Worm (Caenorhabditis elegans) whole organism, L4 larva: ENCODE measurements around the gene pcm-1.

ENCODE experiments used
- F10B5.3 ChIP-seq: sonication (generic microtip); optimal IDR thresholded peaks from 2 replicates; lab custom pipeline; 2016; ENCODE audit warnings: mild to moderate bottlenecking, missing genetic modification characterization, missing compliant biosample characterization
- F37D6.2 ChIP-seq: sonication (generic microtip); optimal IDR thresholded peaks from 2 replicates; lab custom pipeline; 2016; ENCODE audit warnings: mild to moderate bottlenecking, missing genetic modification characterization, missing compliant biosample characterization
- R02D3.7 ChIP-seq: fragments of 150-350 bp; sonication (generic microtip); optimal IDR thresholded peaks from 3 replicates; lab custom pipeline; 2014; ENCODE audit warnings: missing biosample characterization, missing genetic modification characterization
- T20F7.1 ChIP-seq: fragments of 200-800 bp; sonication (Bioruptor generic); optimal IDR thresholded peaks from 2 replicates; lab custom pipeline; 2018; ENCODE audit warnings: mild to moderate bottlenecking, missing genetic modification characterization, missing compliant biosample characterization
- Y105C5A.15 ChIP-seq: fragments of 200-800 bp; sonication (Bioruptor generic); IDR thresholded peaks from 2 replicates; pipeline ENCODE4 v1.3.6; 2022; ENCODE audit warnings: missing genetic modification characterization, missing compliant biosample characterization
- Y48G9A.11 ChIP-seq: fragments of 200-800 bp; sonication (Bioruptor generic); IDR thresholded peaks from 2 replicates; pipeline ENCODE4 v1.3.6; 2022; ENCODE audit warnings: missing genetic modification reagents, missing genetic modification characterization, missing compliant biosample characterization
- Y75B8A.6 ChIP-seq: fragments of 200-800 bp; sonication (Bioruptor generic); IDR thresholded peaks from 2 replicates; pipeline ENCODE4 v1.3.6; 2022; ENCODE audit warnings: missing genetic modification reagents, missing genetic modification characterization, missing compliant biosample characterization
- ZK337.2 ChIP-seq: fragments of 200-800 bp; sonication (Bioruptor generic); IDR thresholded peaks from 2 replicates; pipeline ENCODE4 v1.3.6; 2022; ENCODE audit warnings: missing genetic modification reagents, missing genetic modification characterization, missing compliant biosample characterization
- aha-1 ChIP-seq: fragments of 150-350 bp; peaks from one replicate; lab custom pipeline; 2014; ENCODE audit warnings: missing biosample characterization, missing genetic modification characterization
- arid-1 ChIP-seq: fragments of 200-800 bp; sonication (Bioruptor generic); conservative IDR thresholded peaks from 2 replicates; pipeline ENCODE4 v1.3.6; 2022; ENCODE audit warnings: missing genetic modification reagents, missing genetic modification characterization, missing compliant biosample characterization
- ceh-32 ChIP-seq: sonication (generic microtip); optimal IDR thresholded peaks from 2 replicates; lab custom pipeline; 2016; ENCODE audit warnings: mild to moderate bottlenecking, missing genetic modification characterization, missing compliant biosample characterization; ENCODE audit not compliant: poor library complexity
- daf-16 ChIP-seq, 3 experiments: sonication (generic microtip); optimal IDR thresholded peaks; 2 replicates each; lab custom pipeline; 2016 to 2017; ENCODE audit warnings: missing genetic modification characterization in 3 of 3, missing genetic modification reagents in 3 of 3, mild to moderate bottlenecking in 2 of 3, missing compliant biosample characterization in 2 of 3, missing biosample characterization in 1 of 3, moderate library complexity in 1 of 3
- daf-8 ChIP-seq: fragments of 200-800 bp; sonication (Bioruptor generic); IDR thresholded peaks from 2 replicates; pipeline ENCODE4 v1.3.6; 2022; ENCODE audit warnings: missing genetic modification characterization, missing compliant biosample characterization
- dmd-6 ChIP-seq: fragments of 200-800 bp; sonication (Bioruptor generic); IDR thresholded peaks from 2 replicates; pipeline ENCODE4 v1.3.6; 2022; ENCODE audit warnings: missing genetic modification reagents, missing genetic modification characterization, missing compliant biosample characterization
- dmd-8 ChIP-seq: fragments of 200-800 bp; sonication (Bioruptor generic); IDR thresholded peaks from 2 replicates; pipeline ENCODE4 v1.3.6; 2022; ENCODE audit warnings: missing genetic modification characterization, missing compliant biosample characterization
- dpl-1 ChIP-seq: fragments of 150-350 bp; optimal IDR thresholded peaks from 2 replicates; lab custom pipeline; 2014; ENCODE audit warnings: missing biosample characterization, missing genetic modification reagents, missing genetic modification characterization
- duxl-1 ChIP-seq: sonication (generic microtip); optimal IDR thresholded peaks from 2 replicates; lab custom pipeline; 2016; ENCODE audit warnings: mild to moderate bottlenecking, missing genetic modification characterization, moderate library complexity, missing compliant biosample characterization; ENCODE audit not compliant: poor library complexity
- dve-1 ChIP-seq: sonication (generic microtip); optimal IDR thresholded peaks from 2 replicates; lab custom pipeline; 2017; ENCODE audit warnings: antibody characterized with exemption, mild to moderate bottlenecking, missing genetic modification characterization, missing compliant biosample characterization; ENCODE audit not compliant: insufficient read depth
- egl-27 ChIP-seq: sonication (generic microtip); optimal IDR thresholded peaks from 3 replicates; lab custom pipeline; 2017; ENCODE audit warnings: missing biosample characterization, missing genetic modification reagents, missing genetic modification characterization
- fkh-10 ChIP-seq: fragments of 150-350 bp; optimal IDR thresholded peaks from 2 replicates; lab custom pipeline; 2014; ENCODE audit warnings: missing biosample characterization, missing genetic modification reagents, missing genetic modification characterization
- fos-1 ChIP-seq: fragments of 150-350 bp; optimal IDR thresholded peaks from 2 replicates; lab custom pipeline; 2014; ENCODE audit warnings: missing biosample characterization, missing genetic modification characterization
- hif-1 ChIP-seq, 2 experiments: sonication (generic microtip); optimal IDR thresholded peaks; 2 replicates each; lab custom pipeline; 2016 to 2017; ENCODE audit warnings: missing compliant biosample characterization in 2 of 2, missing genetic modification characterization in 2 of 2, missing genetic modification reagents in 2 of 2, missing genotype in 2 of 2, mild to moderate bottlenecking in 1 of 2
- hlh-30 ChIP-seq: sonication (generic microtip); optimal IDR thresholded peaks from 2 replicates; lab custom pipeline; 2017; ENCODE audit warnings: antibody characterized with exemption, mild to moderate bottlenecking, missing genetic modification characterization, missing compliant biosample characterization; ENCODE audit not compliant: insufficient read depth
- hmg-1.1 ChIP-seq: fragments of 200-800 bp; sonication (Bioruptor generic); IDR thresholded peaks from 2 replicates; pipeline ENCODE4 v1.3.6; 2022; ENCODE audit warnings: missing genetic modification reagents, missing genetic modification characterization, missing compliant biosample characterization
- lim-7 ChIP-seq: fragments of 200-800 bp; sonication (Bioruptor generic); IDR thresholded peaks from 2 replicates; pipeline ENCODE4 v1.3.6; 2022; ENCODE audit warnings: missing genetic modification characterization, missing compliant biosample characterization
- lsy-2 ChIP-seq, 2 experiments: fragments of 150-350 bp in 1 of 2; sonication (generic microtip) in 1 of 2; optimal IDR thresholded peaks; 2 replicates each; lab custom pipeline; 2014 to 2017; ENCODE audit warnings: missing biosample characterization in 2 of 2, missing genetic modification characterization in 2 of 2
- mdt-29 ChIP-seq: fragments of 200-800 bp; sonication (Bioruptor generic); IDR thresholded peaks from 2 replicates; pipeline ENCODE4 v1.3.6; 2022; ENCODE audit warnings: missing genetic modification reagents, missing genetic modification characterization, missing compliant biosample characterization
- nhr-10 ChIP-seq: fragments of 150-350 bp; optimal IDR thresholded peaks from 2 replicates; lab custom pipeline; 2014; ENCODE audit warnings: missing biosample characterization, missing genetic modification characterization
- nhr-11 ChIP-seq: fragments of 150-350 bp; optimal IDR thresholded peaks from 2 replicates; lab custom pipeline; 2014; ENCODE audit warnings: missing biosample characterization, missing genetic modification characterization
- nhr-111 ChIP-seq: fragments of 200-800 bp; sonication (Bioruptor generic); optimal IDR thresholded peaks from 2 replicates; lab custom pipeline; 2018; ENCODE audit warnings: mild to moderate bottlenecking, missing genetic modification characterization, missing compliant biosample characterization
- nhr-48 ChIP-seq: sonication (generic microtip); optimal IDR thresholded peaks from 2 replicates; lab custom pipeline; 2016; ENCODE audit warnings: mild to moderate bottlenecking, missing genetic modification characterization, missing compliant biosample characterization
- pha-4 ChIP-seq, 2 experiments: fragments of 150-350 bp in 1 of 2; fragments of 200-800 bp in 1 of 2; sonication (Bioruptor generic) in 1 of 2; IDR thresholded peaks in 1 of 2; optimal IDR thresholded peaks in 1 of 2; 2 replicates each; pipeline versions ENCODE4 v1.3.6 to Lab custom; 2014 to 2022; ENCODE audit warnings: missing genetic modification characterization in 2 of 2, missing genetic modification reagents in 2 of 2, missing biosample characterization in 1 of 2, missing compliant biosample characterization in 1 of 2
- pqm-1 ChIP-seq: sonication (generic microtip); optimal IDR thresholded peaks from 2 replicates; lab custom pipeline; 2017; ENCODE audit warnings: missing biosample characterization, missing genetic modification characterization
- sdz-12 ChIP-seq: fragments of 200-800 bp; sonication (Bioruptor generic); optimal IDR thresholded peaks from 2 replicates; lab custom pipeline; 2018; ENCODE audit warnings: mild to moderate bottlenecking, missing genetic modification characterization, missing compliant biosample characterization
- snpc-1.2 ChIP-seq: fragments of 200-800 bp; sonication (Bioruptor generic); IDR thresholded peaks from 2 replicates; pipeline ENCODE4 v1.3.6; 2022; ENCODE audit warnings: missing genetic modification reagents, missing genetic modification characterization, missing compliant biosample characterization
- spr-3 ChIP-seq: fragments of 200-800 bp; sonication (Bioruptor generic); optimal IDR thresholded peaks from 2 replicates; lab custom pipeline; 2018; ENCODE audit warnings: mild to moderate bottlenecking, missing genetic modification characterization, missing compliant biosample characterization
- tra-1 ChIP-seq: fragments of 200-800 bp; sonication (Bioruptor generic); IDR thresholded peaks from 2 replicates; pipeline ENCODE4 v1.3.6; 2022; ENCODE audit warnings: missing genetic modification reagents, missing genetic modification characterization, missing compliant biosample characterization
- unc-62 ChIP-seq, 3 experiments: fragments of 150-350 bp in 1 of 3; sonication (generic microtip); optimal IDR thresholded peaks in 2 of 3; peaks in 1 of 3; 1 replicate in 1 of 3; 2 replicates in 2 of 3; lab custom pipeline; 2014 to 2017; ENCODE audit warnings: missing biosample characterization in 3 of 3, missing genetic modification characterization in 3 of 3, missing genetic modification reagents in 3 of 3, missing genotype in 1 of 3
- zfp-3 ChIP-seq: fragments of 200-800 bp; sonication (Bioruptor generic); conservative IDR thresholded peaks from 2 replicates; pipeline ENCODE4 v1.3.6; 2022; ENCODE audit warnings: missing genetic modification reagents, missing genetic modification characterization, missing compliant biosample characterization

pcm-1 gene

DNA sequence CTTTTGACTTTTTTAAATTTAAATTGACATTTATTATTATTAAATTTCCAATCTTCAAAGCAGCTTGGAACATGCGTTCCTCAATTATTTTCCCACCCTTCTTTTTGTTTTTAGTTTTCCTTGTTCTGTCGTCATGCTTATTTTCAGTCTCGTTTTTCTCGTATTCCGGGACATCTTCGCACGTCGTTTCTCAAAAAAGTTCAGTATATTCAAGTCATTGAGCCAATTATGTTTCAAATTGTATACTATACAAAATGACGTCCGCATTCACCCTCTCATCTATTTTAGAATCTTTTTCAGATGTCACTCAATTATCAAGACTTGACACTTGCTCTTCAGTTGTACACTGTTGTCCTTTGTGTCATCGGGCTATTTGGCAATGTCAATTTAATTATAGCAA, 36.3 kb downstream of the pcm-1 start, which contains the start of gene srsx-17:
TSS of gene srsx-17 (plus strand) at position 301 of the 400 bp plus-strand sequence.
- no peak for TF ChIP-seq nhr-48 (tag; lab: Kevin White, UChicago)
- TF ChIP-seq aha-1 (tag; lab: Kevin White, UChicago): no peak
- no peak for TF ChIP-seq duxl-1 (tag; lab: Kevin White, UChicago)
- TF ChIP-seq tra-1 (GFP tag; lab: Robert Waterston, UW): no peak
- no peak for TF ChIP-seq Y48G9A.11 (GFP tag; lab: Robert Waterston, UW)
- TF ChIP-seq zfp-3: no peak
- no peak for TF ChIP-seq nhr-11
- no peak for TF ChIP-seq dpl-1
- TF ChIP-seq lim-7: no peak

DNA sequence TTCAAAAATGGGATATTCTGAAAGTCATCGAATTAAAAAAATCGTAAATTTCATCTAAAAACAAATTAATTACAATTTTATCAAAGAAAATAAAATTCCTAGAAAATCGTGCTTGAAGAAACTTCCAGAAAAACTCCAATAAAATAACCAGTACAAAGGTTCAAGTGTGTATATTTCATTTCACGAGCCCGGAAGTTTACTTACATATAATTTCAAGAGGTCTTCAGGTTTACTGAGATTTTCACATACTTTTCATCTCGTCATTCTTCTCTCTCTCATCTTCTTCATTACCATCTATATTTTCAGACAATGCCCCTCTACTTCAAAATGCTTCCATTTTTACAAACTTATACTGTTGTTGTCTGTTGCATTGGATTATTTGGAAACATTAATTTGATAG, 41.4 kb downstream of the pcm-1 start, which contains the start of gene srsx-18:
TSS of gene srsx-18 (plus strand) at position 301 of the 400 bp plus-strand sequence.
- TF ChIP-seq dmd-6 (GFP tag; lab: Robert Waterston, UW) (no peak), hlh-30 (tag; lab: Kevin White, UChicago) (no peak), spr-3 (GFP tag; lab: Kevin White, UChicago) (no peak), pqm-1 (no peak), Y48G9A.11 (GFP tag; lab: Robert Waterston, UW) (no peak), nhr-111 (GFP tag; lab: Kevin White, UChicago) (no peak), F37D6.2 (tag; lab: Kevin White, UChicago) (no peak), Y75B8A.6 (GFP tag; lab: Robert Waterston, UW) (no peak), hif-1 (tag; optimal IDR thresholded peaks at IDR 0.05; lab: Kevin White, UChicago) (no peak), ZK337.2 (GFP tag; lab: Robert Waterston, UW) (no peak), sdz-12 (GFP tag; lab: Kevin White, UChicago) (no peak), fkh-10 (GFP tag; lab: Kevin White, UChicago) (no peak), dve-1 (tag; lab: Kevin White, UChicago) (no peak), Y105C5A.15 (no peak), hmg-1.1 (GFP tag; lab: Robert Waterston, UW) (no peak), lim-7 (no peak), snpc-1.2 (GFP tag; lab: Robert Waterston, UW) (no peak), ceh-32 (tag; lab: Kevin White, UChicago) (no peak), fos-1 (tag; lab: Kevin White, UChicago) (no peak)
- TF ChIP-seq, all 104 proteins: peak for 0

DNA sequence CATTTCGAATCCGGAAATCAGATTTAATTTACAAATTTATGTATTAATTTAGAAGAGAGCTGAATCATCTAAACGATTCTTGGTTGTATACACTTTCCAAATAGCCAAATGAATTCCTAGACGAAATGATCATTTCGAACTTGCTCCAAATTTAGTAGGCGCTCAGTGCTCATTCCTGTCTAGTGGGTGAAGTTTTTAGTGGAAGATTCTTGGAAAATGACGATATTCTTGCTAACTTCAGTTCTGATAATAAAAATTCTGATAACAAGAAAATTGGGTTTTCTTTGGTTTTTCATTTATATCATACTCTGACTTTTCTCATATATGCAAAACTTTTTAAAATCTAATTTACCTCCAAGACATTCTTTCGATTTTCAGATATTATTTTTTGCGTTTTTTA, 41.9 kb downstream of the pcm-1 start:
- TF ChIP-seq Y75B8A.6 (GFP tag; lab: Robert Waterston, UW) (no peak), mdt-29 (no peak), daf-8 (GFP tag; lab: Robert Waterston, UW) (no peak), F10B5.3 (no peak), hif-1 (tag; optimal IDR thresholded peaks at IDR 0.05; lab: Kevin White, UChicago) (no peak), unc-62 (GFP tag; optimal IDR thresholded peaks at IDR 0.05 in 1 of 2; lab: Kevin White, UChicago) (no peak), unc-62 (tag; optimal IDR thresholded peaks at IDR 0.05; lab: Kevin White, UChicago) (no peak), egl-27 (tag; lab: Kevin White, UChicago) (no peak), fos-1 (tag; lab: Kevin White, UChicago) (no peak), T20F7.1 (GFP tag; lab: Kevin White, UChicago) (no peak)

DNA sequence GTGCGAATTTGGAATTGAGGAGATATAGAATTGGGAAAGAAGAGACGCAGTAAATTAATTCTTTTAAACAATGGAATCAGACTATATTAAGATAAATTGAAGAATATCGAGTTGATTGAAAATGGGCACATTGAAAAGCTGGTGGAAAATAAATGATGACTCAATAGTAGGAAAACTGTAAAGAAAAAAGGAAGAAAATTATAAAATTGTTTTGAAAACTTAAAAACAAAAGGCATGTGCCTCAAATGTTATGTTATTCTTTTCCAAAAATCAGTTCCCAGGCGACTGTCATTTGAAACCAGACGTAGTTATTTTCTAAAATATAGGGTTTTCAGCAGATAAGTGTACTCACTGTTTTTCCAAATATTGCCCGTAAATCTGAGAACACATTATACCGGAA, 43.8 kb downstream of the pcm-1 start, which contains the start of gene C04E6.12:
TSS of gene C04E6.12 (minus strand) at position 101 of the 400 bp plus-strand sequence.
- TF ChIP-seq pha-4 (GFP tag; IDR thresholded peaks at IDR 0.05; lab: Robert Waterston, UW) (no peak), pha-4 (tag; optimal IDR thresholded peaks at IDR 0.05; lab: Kevin White, UChicago) (no peak), dmd-8 (GFP tag; lab: Robert Waterston, UW) (no peak), daf-16 (GFP tag; optimal IDR thresholded peaks at IDR 0.05; lab: Kevin White, UChicago) (no peak), daf-16 (tag; optimal IDR thresholded peaks at IDR 0.05; lab: Kevin White, UChicago) (no peak), lsy-2 (tag; optimal IDR thresholded peaks at IDR 0.05; lab: Kevin White, UChicago) (no peak), R02D3.7 (tag; lab: Kevin White, UChicago) (no peak), nhr-10 (tag; lab: Kevin White, UChicago) (no peak), arid-1 (GFP tag; lab: Robert Waterston, UW) (no peak)
